Worm (Caenorhabditis elegans) whole organism, young adult: ENCODE measurements around the gene zip-8.

ENCODE experiments used
- B0261.1 ChIP-seq: sonication (generic microtip); optimal IDR thresholded peaks from 2 replicates; lab custom pipeline; 2016; ENCODE audit warnings: mild to moderate bottlenecking, missing genetic modification characterization, moderate library complexity, missing compliant biosample characterization
- C06A6.2 ChIP-seq: fragments of 200-800 bp; sonication (Bioruptor generic); conservative IDR thresholded peaks from 2 replicates; pipeline ENCODE4 v1.3.6; 2022; ENCODE audit warnings: missing genetic modification characterization, missing compliant biosample characterization
- C17E4.6 ChIP-seq: fragments of 200-800 bp; sonication (Bioruptor generic); IDR thresholded peaks from 2 replicates; pipeline ENCODE4 v1.3.6; 2022; ENCODE audit warnings: missing genetic modification reagents, missing genetic modification characterization, missing compliant biosample characterization
- F10E7.11 ChIP-seq: sonication (generic microtip); optimal IDR thresholded peaks from 2 replicates; lab custom pipeline; 2017; ENCODE audit warnings: mild to moderate bottlenecking, missing genetic modification characterization, moderate library complexity, missing compliant biosample characterization
- F33H1.4 ChIP-seq: fragments of 200-800 bp; sonication (Bioruptor generic); IDR thresholded peaks from 2 replicates; pipeline ENCODE4 v1.3.6; 2022; ENCODE audit warnings: missing genetic modification reagents, missing genetic modification characterization, missing compliant biosample characterization
- F37B4.10 ChIP-seq: fragments of 200-800 bp; sonication (Bioruptor generic); IDR thresholded peaks from 2 replicates; pipeline ENCODE4 v1.3.6; 2022; ENCODE audit warnings: missing genetic modification characterization, missing compliant biosample characterization
- F49E8.2 ChIP-seq: sonication (generic microtip); optimal IDR thresholded peaks from 3 replicates; lab custom pipeline; 2017; ENCODE audit warnings: missing genetic modification characterization, mild to moderate bottlenecking, missing compliant biosample characterization, antibody characterized with exemption, moderate library complexity; ENCODE audit not compliant: insufficient read depth
- F52B5.7 ChIP-seq: sonication (generic microtip); optimal IDR thresholded peaks from 2 replicates; lab custom pipeline; 2016; ENCODE audit warnings: mild to moderate bottlenecking, missing genetic modification characterization, missing compliant biosample characterization
- F57C9.4 ChIP-seq: sonication (generic microtip); optimal IDR thresholded peaks from 2 replicates; lab custom pipeline; 2017; ENCODE audit warnings: mild to moderate bottlenecking, missing genetic modification characterization, missing compliant biosample characterization
- K11D2.4 ChIP-seq: fragments of 200-800 bp; sonication (Bioruptor generic); IDR thresholded peaks from 2 replicates; pipeline ENCODE4 v1.3.6; 2022; ENCODE audit warnings: missing genetic modification reagents, missing genetic modification characterization, missing compliant biosample characterization
- K12H6.12 ChIP-seq: fragments of 200-800 bp; sonication (Bioruptor generic); optimal IDR thresholded peaks from 2 replicates; lab custom pipeline; 2018; ENCODE audit warnings: mild to moderate bottlenecking, missing genetic modification characterization, missing compliant biosample characterization
- Y53G8AR.9 ChIP-seq: fragments of 200-800 bp; sonication (Bioruptor generic); conservative IDR thresholded peaks from 2 replicates; pipeline ENCODE4 v1.3.6; 2022; ENCODE audit warnings: missing genetic modification reagents, missing genetic modification characterization, missing compliant biosample characterization
- Y79H2A.3 ChIP-seq: fragments of 200-800 bp; sonication (Bioruptor generic); conservative IDR thresholded peaks from 2 replicates; pipeline ENCODE4 v1.3.6; 2022; ENCODE audit warnings: missing genetic modification reagents, missing genetic modification characterization, missing compliant biosample characterization
- Y95B8A.8 ChIP-seq: fragments of 200-800 bp; sonication (Bioruptor generic); IDR thresholded peaks from 2 replicates; pipeline ENCODE4 v1.3.6; 2022; ENCODE audit warnings: missing genetic modification reagents, missing genetic modification characterization, missing compliant biosample characterization
- ZK185.1 ChIP-seq: sonication (generic microtip); optimal IDR thresholded peaks from 2 replicates; lab custom pipeline; 2016; ENCODE audit warnings: mild to moderate bottlenecking, missing genetic modification characterization, missing compliant biosample characterization; ENCODE audit not compliant: poor library complexity, severe bottlenecking
- athp-1 ChIP-seq: sonication (generic microtip); optimal IDR thresholded peaks from 2 replicates; lab custom pipeline; 2017; ENCODE audit warnings: mild to moderate bottlenecking, missing genetic modification characterization, missing compliant biosample characterization
- attf-5 ChIP-seq: fragments of 200-800 bp; sonication (Bioruptor generic); optimal IDR thresholded peaks from 2 replicates; lab custom pipeline; 2018; ENCODE audit warnings: mild to moderate bottlenecking, missing genetic modification characterization, missing compliant biosample characterization
- bed-2 ChIP-seq: fragments of 200-800 bp; sonication (Bioruptor generic); IDR thresholded peaks from 2 replicates; pipeline ENCODE4 v1.3.6; 2022; ENCODE audit warnings: missing genetic modification reagents, missing genetic modification characterization, missing compliant biosample characterization
- cebp-2 ChIP-seq: fragments of 200-800 bp; sonication (Bioruptor generic); IDR thresholded peaks from 2 replicates; pipeline ENCODE4 v1.3.6; 2022; ENCODE audit warnings: missing genetic modification characterization, missing compliant biosample characterization
- ceh-100 ChIP-seq: fragments of 200-800 bp; sonication (Bioruptor generic); IDR thresholded peaks from 2 replicates; pipeline ENCODE4 v1.3.6; 2022; ENCODE audit warnings: missing genetic modification reagents, missing genetic modification characterization, missing compliant biosample characterization
- ceh-58 ChIP-seq: fragments of 200-800 bp; sonication (Bioruptor generic); IDR thresholded peaks from 2 replicates; pipeline ENCODE4 v1.3.6; 2022; ENCODE audit warnings: missing genetic modification characterization, missing compliant biosample characterization
- ceh-91 ChIP-seq: fragments of 200-800 bp; sonication (Bioruptor generic); IDR thresholded peaks from 2 replicates; pipeline ENCODE4 v1.3.6; 2022; ENCODE audit warnings: missing genetic modification reagents, missing genetic modification characterization, missing compliant biosample characterization
- chd-7 ChIP-seq: sonication (generic microtip); optimal IDR thresholded peaks from 2 replicates; lab custom pipeline; 2016; ENCODE audit warnings: mild to moderate bottlenecking, missing genetic modification characterization, moderate library complexity, missing compliant biosample characterization
- die-1 ChIP-seq: sonication (generic microtip); optimal IDR thresholded peaks from 2 replicates; lab custom pipeline; 2016; ENCODE audit warnings: missing genotype, mild to moderate bottlenecking, missing genetic modification characterization, missing compliant biosample characterization
- efl-1 ChIP-seq: fragments of 150-350 bp; optimal IDR thresholded peaks from 2 replicates; lab custom pipeline; 2014; ENCODE audit warnings: missing biosample characterization, missing genetic modification reagents, missing genetic modification characterization
- egl-44 ChIP-seq: fragments of 200-800 bp; sonication (Bioruptor generic); IDR thresholded peaks from 2 replicates; pipeline ENCODE4 v1.3.6; 2022; ENCODE audit warnings: missing genetic modification reagents, missing genetic modification characterization, missing compliant biosample characterization
- ets-4 ChIP-seq: fragments of 200-800 bp; sonication (Bioruptor generic); optimal IDR thresholded peaks from 2 replicates; lab custom pipeline; 2018; ENCODE audit warnings: mild to moderate bottlenecking, missing genetic modification characterization, missing compliant biosample characterization
- gei-17 ChIP-seq: fragments of 200-800 bp; sonication (Bioruptor generic); optimal IDR thresholded peaks from 2 replicates; lab custom pipeline; 2018; ENCODE audit warnings: mild to moderate bottlenecking, missing genetic modification characterization, missing compliant biosample characterization
- him-1 ChIP-seq: sonication (generic microtip); optimal IDR thresholded peaks from 2 replicates; lab custom pipeline; 2016; ENCODE audit warnings: missing genotype, missing genetic modification reagents, missing genetic modification characterization, missing compliant biosample characterization
- hlh-12 ChIP-seq: sonication (generic microtip); optimal IDR thresholded peaks from 2 replicates; lab custom pipeline; 2016; ENCODE audit warnings: missing genetic modification characterization, missing compliant biosample characterization
- hmg-1.2 ChIP-seq: fragments of 200-800 bp; sonication (Bioruptor generic); IDR thresholded peaks from 2 replicates; pipeline ENCODE4 v1.3.6; 2022; ENCODE audit warnings: missing genetic modification reagents, missing genetic modification characterization, missing compliant biosample characterization
- hrde-1 ChIP-seq: sonication (generic microtip); optimal IDR thresholded peaks from 2 replicates; lab custom pipeline; 2016; ENCODE audit warnings: missing genetic modification characterization, mild to moderate bottlenecking, missing compliant biosample characterization, moderate library complexity, missing genotype, missing genetic modification reagents, borderline replicate concordance
- hsf-1 ChIP-seq: fragments of 200-800 bp; sonication (Bioruptor generic); IDR thresholded peaks from 2 replicates; pipeline ENCODE4 v1.3.6; 2022; ENCODE audit warnings: missing genetic modification reagents, missing genetic modification characterization, missing compliant biosample characterization
- lin-26 ChIP-seq: fragments of 200-800 bp; sonication (Bioruptor generic); IDR thresholded peaks from 2 replicates; pipeline ENCODE4 v1.3.6; 2022; ENCODE audit warnings: missing genetic modification reagents, missing genetic modification characterization, missing compliant biosample characterization
- lin-40 ChIP-seq: sonication (generic microtip); optimal IDR thresholded peaks from 2 replicates; lab custom pipeline; 2016; ENCODE audit warnings: missing genetic modification characterization, mild to moderate bottlenecking, missing compliant biosample characterization, missing genotype, missing genetic modification reagents
- lir-1 ChIP-seq: fragments of 200-800 bp; sonication (Bioruptor generic); conservative IDR thresholded peaks from 2 replicates; pipeline ENCODE4 v1.3.6; 2022; ENCODE audit warnings: missing genetic modification reagents, missing genetic modification characterization, missing compliant biosample characterization
- lsl-1 ChIP-seq: fragments of 200-800 bp; sonication (Bioruptor generic); optimal IDR thresholded peaks from 2 replicates; lab custom pipeline; 2018; ENCODE audit warnings: mild to moderate bottlenecking, missing genetic modification characterization, moderate library complexity, missing compliant biosample characterization
- mxl-1 ChIP-seq: sonication (generic microtip); optimal IDR thresholded peaks from 2 replicates; lab custom pipeline; 2016; ENCODE audit warnings: missing genetic modification characterization, missing compliant biosample characterization
- nfya-2 ChIP-seq: fragments of 200-800 bp; sonication (Bioruptor generic); IDR thresholded peaks from 2 replicates; pipeline ENCODE4 v1.3.6; 2022; ENCODE audit warnings: missing genetic modification reagents, missing genetic modification characterization, missing compliant biosample characterization
- nfyb-1 ChIP-seq: fragments of 200-800 bp; sonication (Bioruptor generic); IDR thresholded peaks from 2 replicates; pipeline ENCODE4 v1.3.6; 2022; ENCODE audit warnings: missing genetic modification reagents, missing genetic modification characterization, missing compliant biosample characterization
- nhr-90 ChIP-seq: sonication (generic microtip); optimal IDR thresholded peaks from 2 replicates; lab custom pipeline; 2016; ENCODE audit warnings: missing genotype, mild to moderate bottlenecking, missing genetic modification characterization, missing compliant biosample characterization
- rcor-1 ChIP-seq: fragments of 200-800 bp; sonication (Bioruptor generic); IDR thresholded peaks from 2 replicates; pipeline ENCODE4 v1.3.6; 2022; ENCODE audit warnings: missing genetic modification reagents, missing genetic modification characterization, missing compliant biosample characterization
- snpc-4 ChIP-seq, 5 experiments: fragments of 150-350 bp in 1 of 5; sonication (generic microtip) in 4 of 5; optimal IDR thresholded peaks; 2 replicates each; lab custom pipeline; 2014 to 2018; ENCODE audit warnings: missing genetic modification characterization in 5 of 5, missing biosample characterization in 3 of 5, antibody characterized with exemption in 2 of 5, mild to moderate bottlenecking in 2 of 5, missing compliant biosample characterization in 2 of 5, missing genotype in 2 of 5, moderate library complexity in 2 of 5, missing genetic modification reagents in 1 of 5
- somi-1 ChIP-seq: fragments of 200-800 bp; sonication (Bioruptor generic); optimal IDR thresholded peaks from 2 replicates; lab custom pipeline; 2018; ENCODE audit warnings: mild to moderate bottlenecking, missing genetic modification characterization, missing compliant biosample characterization
- tlf-1 ChIP-seq: fragments of 200-800 bp; sonication (Bioruptor generic); optimal IDR thresholded peaks from 2 replicates; lab custom pipeline; 2018; ENCODE audit warnings: mild to moderate bottlenecking, missing genetic modification characterization, missing compliant biosample characterization
- unc-130 ChIP-seq: sonication (generic microtip); optimal IDR thresholded peaks from 2 replicates; lab custom pipeline; 2016; ENCODE audit warnings: missing genetic modification reagents, missing genetic modification characterization, missing compliant biosample characterization
- xnd-1 ChIP-seq: sonication (generic microtip); optimal IDR thresholded peaks from 2 replicates; lab custom pipeline; 2016; ENCODE audit warnings: missing genotype, missing genetic modification reagents, missing genetic modification characterization, missing compliant biosample characterization
- ztf-22 ChIP-seq: fragments of 200-800 bp; sonication (Bioruptor generic); optimal IDR thresholded peaks from 2 replicates; lab custom pipeline; 2018; ENCODE audit warnings: mild to moderate bottlenecking, missing genetic modification characterization, moderate library complexity, missing compliant biosample characterization
- ztf-3 ChIP-seq: fragments of 200-800 bp; sonication (Bioruptor generic); optimal IDR thresholded peaks from 2 replicates; lab custom pipeline; 2018; ENCODE audit warnings: mild to moderate bottlenecking, missing genetic modification characterization, missing compliant biosample characterization

The zip-8 gene

ce11 chrIII:6431766-6432228 is 47.0 kb upstream of the zip-8 start, which contains the start of the genes mrps-17 and txdc-9 (continued):
- no peak for TF ChIP-seq F52B5.7
- no peak for TF ChIP-seq die-1 (tag; lab: Kevin White, UChicago)
- no peak for TF ChIP-seq F57C9.4
- TF ChIP-seq C17E4.6, result no peak
- TF ChIP-seq nfya-2 (GFP tag; lab: Robert Waterston, UW), result no peak
- TF ChIP-seq bed-2 (GFP tag; lab: Robert Waterston, UW), result no peak
- TF ChIP-seq hmg-1.2 (GFP tag; lab: Robert Waterston, UW), result peak; percentile 47; the same call in 1 of the 2 replicates
- no peak for TF ChIP-seq B0261.1 (tag; lab: Kevin White, UChicago)
- peak; percentile 33 for TF ChIP-seq lin-40 (tag; lab: Kevin White, UChicago)
- no peak for TF ChIP-seq gei-17 (GFP tag; lab: Kevin White, UChicago)
- TF ChIP-seq egl-44 (GFP tag; lab: Robert Waterston, UW), result no peak
- TF ChIP-seq him-1 (tag; lab: Kevin White, UChicago), result no peak
- no peak for TF ChIP-seq hrde-1
- TF ChIP-seq Y53G8AR.9 (GFP tag; lab: Robert Waterston, UW), result no peak
- no peak for TF ChIP-seq C06A6.2 (GFP tag; lab: Robert Waterston, UW)
- no peak for TF ChIP-seq K12H6.12 (tag; lab: Kevin White, UChicago)
- 0 out of 2 replicates have a peak, but pooled peaks have one; percentile 27 for TF ChIP-seq hsf-1 (GFP tag; lab: Robert Waterston, UW)
- TF ChIP-seq nhr-90 (tag; lab: Kevin White, UChicago), result no peak
- TF ChIP-seq hlh-12 (tag; lab: Kevin White, UChicago), result no peak
- TF ChIP-seq cebp-2, result no peak
- TF ChIP-seq ets-4 (GFP tag; lab: Kevin White, UChicago), result no peak
- TF ChIP-seq F49E8.2, result no peak
- no peak for TF ChIP-seq snpc-4 (GFP tag; optimal IDR thresholded peaks at IDR 0.05; lab: Kevin White, UChicago)
- TF ChIP-seq snpc-4 (tag; optimal IDR thresholded peaks at IDR 0.05; lab: Kevin White, UChicago), result peak in 1 of 4 experiments; percentile 35
- no peak for TF ChIP-seq K11D2.4 (GFP tag; lab: Robert Waterston, UW)
- TF ChIP-seq tlf-1 (GFP tag; lab: Kevin White, UChicago), result no peak
- TF ChIP-seq xnd-1 (tag; lab: Kevin White, UChicago), result no peak
- no peak for TF ChIP-seq ztf-3 (GFP tag; lab: Kevin White, UChicago)
- peak; percentile 71 for TF ChIP-seq attf-5 (GFP tag; lab: Kevin White, UChicago)
- TF ChIP-seq lir-1, result no peak
- no peak for TF ChIP-seq F37B4.10 (GFP tag; lab: Robert Waterston, UW)
- TF ChIP-seq nfyb-1, result no peak
- peak; percentile 48 for TF ChIP-seq lsl-1 (GFP tag; lab: Kevin White, UChicago)
- TF ChIP-seq unc-130, result no peak
- peak; percentile 41; the same call in 1 of the 2 replicates for TF ChIP-seq F33H1.4
- TF ChIP-seq ceh-100 (GFP tag; lab: Robert Waterston, UW), result no peak
- no peak for TF ChIP-seq ceh-58 (GFP tag; lab: Robert Waterston, UW)
- TF ChIP-seq ZK185.1 (tag; lab: Kevin White, UChicago), result peak; percentile 5
- TF ChIP-seq Y95B8A.8 (GFP tag; lab: Robert Waterston, UW), result no peak
- no peak for TF ChIP-seq somi-1 (GFP tag; lab: Kevin White, UChicago)
- no peak for TF ChIP-seq rcor-1 (GFP tag; lab: Robert Waterston, UW)
- no peak for TF ChIP-seq athp-1
- TF ChIP-seq mxl-1 (tag; lab: Kevin White, UChicago), result no peak
- no peak for TF ChIP-seq ceh-91 (GFP tag; lab: Robert Waterston, UW)
- no peak for TF ChIP-seq F10E7.11
- no peak for TF ChIP-seq Y79H2A.3 (GFP tag; lab: Robert Waterston, UW)
- no peak for TF ChIP-seq ztf-22 (GFP tag; lab: Kevin White, UChicago)
- no peak for TF ChIP-seq chd-7 (tag; lab: Kevin White, UChicago)
- no peak for TF ChIP-seq lin-26 (GFP tag; lab: Robert Waterston, UW)
- peak; percentile 47 for TF ChIP-seq efl-1 (GFP tag; lab: Kevin White, UChicago)
